Fruit fly (Drosophila melanogaster): ENCODE measurements around the gene CG14448.
A peak's percentile ranks its signal among the peaks of the same experiment; 100 is the strongest.

dm6 chr3L:22749147-22749550 lies 39.1 kb upstream of the CG14448 start, which contains the start of gene SPoCk:
- TF ChIP-seq CG8478 (optimal IDR thresholded peaks at IDR 0.05) (no peak), CTCF (optimal IDR thresholded peaks at IDR 0.05) (peak; percentile 37 to 46)

All from S2 (cell line).